Worm (Caenorhabditis elegans) whole organism, L2 larva: Measurements from ENCODE around the gene F18H3.4.

ENCODE experiments used
- C34F6.9 ChIP-seq: fragments of 150-350 bp; optimal IDR thresholded peaks from 2 replicates; lab custom pipeline; 2014; ENCODE audit warnings: missing biosample characterization, missing genetic modification characterization
- F13H6.1 ChIP-seq: sonication (generic microtip); optimal IDR thresholded peaks from 2 replicates; lab custom pipeline; 2016; ENCODE audit warnings: missing genetic modification characterization, missing compliant biosample characterization
- R02D3.7 ChIP-seq: fragments of 150-350 bp; optimal IDR thresholded peaks from 2 replicates; lab custom pipeline; 2014; ENCODE audit warnings: missing biosample characterization, missing genetic modification characterization
- Y55F3AM.14 ChIP-seq: fragments of 200-800 bp; sonication (Bioruptor generic); optimal IDR thresholded peaks from 2 replicates; lab custom pipeline; 2018; ENCODE audit warnings: mild to moderate bottlenecking, missing genetic modification characterization, missing compliant biosample characterization
- ZK546.5 ChIP-seq: sonication (generic microtip); optimal IDR thresholded peaks from 2 replicates; lab custom pipeline; 2017; ENCODE audit warnings: missing biosample characterization, missing genetic modification characterization
- blmp-1 ChIP-seq: sonication (generic microtip); optimal IDR thresholded peaks from 2 replicates; lab custom pipeline; 2017; ENCODE audit warnings: missing genetic modification characterization, mild to moderate bottlenecking, missing compliant biosample characterization, antibody characterized with exemption, moderate library complexity; ENCODE audit not compliant: insufficient read depth
- ceh-82 ChIP-seq: fragments of 150-350 bp; optimal IDR thresholded peaks from 2 replicates; lab custom pipeline; 2014; ENCODE audit warnings: missing biosample characterization, missing genetic modification characterization
- dmd-4 ChIP-seq: sonication (generic microtip); optimal IDR thresholded peaks from 2 replicates; lab custom pipeline; 2017; ENCODE audit warnings: missing biosample characterization, missing genetic modification characterization
- egl-27 ChIP-seq: sonication (generic microtip); optimal IDR thresholded peaks from 3 replicates; lab custom pipeline; 2017; ENCODE audit warnings: missing biosample characterization, missing genetic modification reagents, missing genetic modification characterization
- elt-3 ChIP-seq: sonication (generic microtip); optimal IDR thresholded peaks from 2 replicates; lab custom pipeline; 2017; ENCODE audit warnings: missing biosample characterization, missing genetic modification characterization
- gmeb-1 ChIP-seq: fragments of 150-350 bp; optimal IDR thresholded peaks from 2 replicates; lab custom pipeline; 2014; ENCODE audit warnings: missing biosample characterization, missing genetic modification characterization
- lin-11 ChIP-seq: fragments of 150-350 bp; sonication (generic microtip); optimal IDR thresholded peaks from 2 replicates; lab custom pipeline; 2014; ENCODE audit warnings: missing biosample characterization, missing genetic modification characterization, inconsistent platforms, mixed read lengths
- lsy-2 ChIP-seq, 2 experiments: fragments of 150-350 bp in 1 of 2; sonication (generic microtip) in 1 of 2; optimal IDR thresholded peaks; 2 replicates each; lab custom pipeline; 2014 to 2017; ENCODE audit warnings: missing biosample characterization in 2 of 2, missing genetic modification characterization in 2 of 2
- mab-5 ChIP-seq: fragments of 150-350 bp; optimal IDR thresholded peaks from 2 replicates; lab custom pipeline; 2014; ENCODE audit warnings: missing biosample characterization, missing genetic modification characterization
- mbf-1 ChIP-seq: sonication (generic microtip); optimal IDR thresholded peaks from 2 replicates; lab custom pipeline; 2017; ENCODE audit warnings: missing biosample characterization, missing genetic modification characterization
- mdl-1 ChIP-seq, 2 experiments: fragments of 150-350 bp in 1 of 2; sonication (generic microtip) in 1 of 2; optimal IDR thresholded peaks; 2 replicates each; lab custom pipeline; 2017; ENCODE audit warnings: missing biosample characterization in 2 of 2, missing genetic modification characterization in 2 of 2
- nhr-10 ChIP-seq: sonication (generic microtip); optimal IDR thresholded peaks from 2 replicates; lab custom pipeline; 2017; ENCODE audit warnings: missing biosample characterization, missing genetic modification characterization
- nhr-12 ChIP-seq: fragments of 150-350 bp; optimal IDR thresholded peaks from 2 replicates; lab custom pipeline; 2014; ENCODE audit warnings: missing biosample characterization, missing genetic modification characterization
- nhr-129 ChIP-seq: fragments of 150-350 bp; optimal IDR thresholded peaks from 2 replicates; lab custom pipeline; 2014; ENCODE audit warnings: missing biosample characterization, missing genetic modification characterization
- nhr-23 ChIP-seq: fragments of 150-350 bp; optimal IDR thresholded peaks from 2 replicates; lab custom pipeline; 2014; ENCODE audit warnings: missing biosample characterization, missing genetic modification reagents, missing genetic modification characterization
- nhr-237 ChIP-seq: fragments of 150-350 bp; optimal IDR thresholded peaks from 2 replicates; lab custom pipeline; 2014; ENCODE audit warnings: missing biosample characterization, missing genetic modification characterization
- nhr-25 ChIP-seq: fragments of 150-350 bp; sonication (generic microtip); optimal IDR thresholded peaks from 3 replicates; lab custom pipeline; 2014; ENCODE audit warnings: missing biosample characterization, missing genetic modification characterization
- nhr-6 ChIP-seq: fragments of 150-350 bp; optimal IDR thresholded peaks from 2 replicates; lab custom pipeline; 2014; ENCODE audit warnings: missing biosample characterization, missing genetic modification characterization
- nhr-77 ChIP-seq: fragments of 150-350 bp; optimal IDR thresholded peaks from 2 replicates; lab custom pipeline; 2014; ENCODE audit warnings: missing biosample characterization, missing genetic modification characterization
- peb-1 ChIP-seq: fragments of 150-350 bp; optimal IDR thresholded peaks from 2 replicates; lab custom pipeline; 2014; ENCODE audit warnings: missing biosample characterization, missing genetic modification characterization
- skn-1 ChIP-seq: sonication (generic microtip); optimal IDR thresholded peaks from 2 replicates; lab custom pipeline; 2017; ENCODE audit warnings: missing biosample characterization, missing genetic modification characterization
- sma-3 ChIP-seq: sonication (generic microtip); optimal IDR thresholded peaks from 2 replicates; lab custom pipeline; 2016; ENCODE audit warnings: missing genetic modification reagents, missing genetic modification characterization, missing compliant biosample characterization
- sma-9 ChIP-seq, 2 experiments: fragments of 150-350 bp in 1 of 2; sonication (generic microtip) in 1 of 2; optimal IDR thresholded peaks; 2 replicates each; lab custom pipeline; 2014 to 2016; ENCODE audit warnings: missing genetic modification characterization in 2 of 2, mild to moderate bottlenecking in 1 of 2, missing biosample characterization in 1 of 2, missing compliant biosample characterization in 1 of 2, missing genetic modification reagents in 1 of 2, moderate library complexity in 1 of 2
- snpc-4 ChIP-seq: fragments of 150-350 bp; optimal IDR thresholded peaks from 2 replicates; lab custom pipeline; 2014; ENCODE audit warnings: missing biosample characterization, missing genetic modification characterization
- unc-39 ChIP-seq: fragments of 150-350 bp; optimal IDR thresholded peaks from 2 replicates; lab custom pipeline; 2014; ENCODE audit warnings: missing biosample characterization, missing genetic modification characterization
- zag-1 ChIP-seq: fragments of 150-350 bp; optimal IDR thresholded peaks from 2 replicates; lab custom pipeline; 2014; ENCODE audit warnings: missing biosample characterization, missing genetic modification characterization
- ztf-4 ChIP-seq: fragments of 150-350 bp; optimal IDR thresholded peaks from 2 replicates; lab custom pipeline; 2014; ENCODE audit warnings: missing biosample characterization, missing genetic modification characterization

Gene F18H3.4

DNA sequence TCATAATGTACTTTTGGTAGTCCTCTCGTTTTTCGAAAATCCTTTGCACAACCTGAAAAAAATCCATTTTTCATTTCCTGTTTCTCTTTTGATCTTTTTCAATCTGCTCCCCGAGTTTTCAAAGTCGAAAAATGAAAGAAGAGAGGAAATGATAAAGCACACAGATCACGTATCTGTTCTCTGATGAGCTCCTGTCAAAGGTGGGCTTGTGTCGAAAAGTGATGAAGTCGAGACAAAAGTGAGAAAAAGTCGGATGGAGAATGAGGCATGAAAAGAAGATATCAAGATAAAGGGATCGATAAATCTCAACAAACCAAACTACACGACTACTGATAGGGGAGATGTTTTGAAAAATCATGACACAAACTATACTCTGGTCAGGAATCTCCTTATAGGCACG, 26.2 kb downstream of the F18H3.4 start:
- TF ChIP-seq F13H6.1 (peak; percentile 68), nhr-129 (tag; lab: Kevin White, UChicago) (peak; percentile 61), mab-5 (tag; lab: Kevin White, UChicago) (no peak), sma-9 (GFP tag; optimal IDR thresholded peaks at IDR 0.05; lab: Kevin White, UChicago) (peak; percentile 64), sma-9 (tag; optimal IDR thresholded peaks at IDR 0.05; lab: Kevin White, UChicago) (no peak), nhr-77 (no peak)

ce11 chrX:13556066-13556465, 27.2 kb downstream of the F18H3.4 start, which contains the start of gene glb-20:
TSS of gene glb-20 (minus strand) at chrX:13556166.
- TF ChIP-seq nhr-23 (tag; lab: Kevin White, UChicago) (no peak), ceh-82 (tag; lab: Kevin White, UChicago) (no peak), nhr-10 (tag; lab: Kevin White, UChicago) (no peak), lin-11 (tag; lab: Kevin White, UChicago) (no peak), gmeb-1 (tag; lab: Kevin White, UChicago) (no peak), blmp-1 (no peak), unc-39 (no peak), sma-3 (GFP tag; lab: Kevin White, UChicago) (no peak), ztf-4 (tag; lab: Kevin White, UChicago) (no peak), mbf-1 (tag; lab: Kevin White, UChicago) (no peak), elt-3 (tag; lab: Kevin White, UChicago) (no peak), C34F6.9 (tag; lab: Kevin White, UChicago) (no peak), sma-9 (GFP tag; optimal IDR thresholded peaks at IDR 0.05; lab: Kevin White, UChicago) (no peak), sma-9 (tag; optimal IDR thresholded peaks at IDR 0.05; lab: Kevin White, UChicago) (no peak), mab-5 (tag; lab: Kevin White, UChicago) (no peak), nhr-25 (tag; lab: Kevin White, UChicago) (no peak), nhr-12 (tag; lab: Kevin White, UChicago) (no peak), snpc-4 (tag; lab: Kevin White, UChicago) (no peak), R02D3.7 (tag; lab: Kevin White, UChicago) (no peak)
- TF ChIP-seq, all 48 proteins: peak for 0

DNA sequence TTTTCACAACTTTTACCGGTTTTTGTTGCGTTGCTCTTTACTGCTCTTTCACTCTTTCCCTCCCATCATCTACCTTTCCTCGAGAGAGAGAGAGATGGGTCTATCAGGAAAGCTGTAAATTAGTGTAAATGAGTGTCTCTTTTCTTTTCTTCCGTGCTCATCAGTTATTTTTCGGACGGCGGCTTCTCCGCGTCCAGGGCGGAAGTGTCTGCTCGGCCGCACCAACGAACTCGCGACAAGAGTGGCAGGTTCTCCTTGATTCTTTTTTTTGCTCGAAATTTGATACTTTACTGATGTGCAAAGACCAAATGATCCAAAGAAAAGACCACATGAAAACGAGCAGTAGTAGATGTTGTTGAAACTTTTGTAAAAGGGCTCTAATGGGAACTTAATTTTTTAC, 29.8 kb downstream of the F18H3.4 start:
- TF ChIP-seq sma-9 (GFP tag; optimal IDR thresholded peaks at IDR 0.05; lab: Kevin White, UChicago): peak; percentile 39
- no peak for TF ChIP-seq sma-9 (tag; optimal IDR thresholded peaks at IDR 0.05; lab: Kevin White, UChicago)
- TF ChIP-seq peb-1 (tag; lab: Kevin White, UChicago): no peak
- TF ChIP-seq Y55F3AM.14: no peak
- peak; percentile 77 for TF ChIP-seq F13H6.1

- peak; percentile 65 for TF ChIP-seq F13H6.1
- peak; percentile 72 for TF ChIP-seq sma-9 (GFP tag; optimal IDR thresholded peaks at IDR 0.05; lab: Kevin White, UChicago)
- no peak for TF ChIP-seq sma-9 (tag; optimal IDR thresholded peaks at IDR 0.05; lab: Kevin White, UChicago)
- peak; percentile 28 for TF ChIP-seq mab-5 (tag; lab: Kevin White, UChicago)
- no peak for TF ChIP-seq nhr-6 (tag; lab: Kevin White, UChicago)
- peak in 1 of 2 experiments; percentile 15 for TF ChIP-seq lsy-2 (tag; optimal IDR thresholded peaks at IDR 0.05; lab: Kevin White, UChicago)
- peak; percentile 18 for TF ChIP-seq C34F6.9 (tag; lab: Kevin White, UChicago)
- no peak for TF ChIP-seq nhr-12 (tag; lab: Kevin White, UChicago)
These were observed 33.1 kb downstream of the F18H3.4 start for ce11 chrX:13561954-13562353.

DNA sequence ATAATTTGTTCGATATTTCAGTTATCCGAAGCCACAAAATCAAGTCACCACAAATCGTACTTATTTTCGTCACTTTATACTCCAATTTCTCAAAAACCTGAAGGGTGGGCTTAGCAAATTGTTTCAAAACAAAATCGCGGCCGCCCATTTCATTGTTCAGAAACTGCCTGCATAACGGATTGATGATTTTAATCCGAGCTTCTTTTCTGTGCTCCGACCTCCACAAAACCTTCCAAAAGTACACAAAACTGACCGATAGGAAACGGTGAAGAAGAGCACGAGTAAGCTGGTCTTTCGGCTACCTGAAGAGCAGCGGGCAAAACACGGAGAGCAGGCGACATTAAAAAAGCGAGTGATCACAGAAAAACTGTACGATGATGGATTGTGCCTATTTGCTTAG, 37.5 kb downstream of the F18H3.4 start, which contains the start of gene R01E6.2:
Gene R01E6.2 (minus strand): TSS at position 101 of the 400 bp plus-strand sequence.
- TF ChIP-seq egl-27 (tag; lab: Kevin White, UChicago): no peak
- TF ChIP-seq mdl-1 (tag; optimal IDR thresholded peaks at IDR 0.05; lab: Kevin White, UChicago): no peak
- TF ChIP-seq nhr-6 (tag; lab: Kevin White, UChicago): no peak
- no peak for TF ChIP-seq lsy-2 (tag; optimal IDR thresholded peaks at IDR 0.05; lab: Kevin White, UChicago)
- TF ChIP-seq ztf-4 (tag; lab: Kevin White, UChicago): no peak
- no peak for TF ChIP-seq zag-1 (tag; lab: Kevin White, UChicago)
- TF ChIP-seq nhr-12 (tag; lab: Kevin White, UChicago): no peak
- no peak for TF ChIP-seq peb-1 (tag; lab: Kevin White, UChicago)
- no peak for TF ChIP-seq nhr-25 (tag; lab: Kevin White, UChicago)
- no peak for TF ChIP-seq ZK546.5 (tag; lab: Kevin White, UChicago)
- TF ChIP-seq C34F6.9 (tag; lab: Kevin White, UChicago): no peak
- no peak for TF ChIP-seq F13H6.1
- no peak for TF ChIP-seq gmeb-1 (tag; lab: Kevin White, UChicago)
- no peak for TF ChIP-seq blmp-1
- no peak for TF ChIP-seq sma-3 (GFP tag; lab: Kevin White, UChicago)
- no peak for TF ChIP-seq nhr-237 (tag; lab: Kevin White, UChicago)
- TF ChIP-seq dmd-4: no peak
- TF ChIP-seq skn-1: no peak
